Worm (Caenorhabditis elegans) whole organism, young adult: Measurements from ENCODE around the gene K09C6.7.

Experiments used
- F55B11.4 ChIP-seq: sonication (generic microtip); optimal IDR thresholded peaks from 2 replicates; lab custom pipeline; 2016; ENCODE audit warnings: missing compliant biosample characterization, missing genetic modification characterization, borderline replicate concordance; ENCODE audit not compliant: insufficient read depth
- K11D2.4 ChIP-seq: fragments of 200-800 bp; sonication (Bioruptor generic); IDR thresholded peaks from 2 replicates; pipeline ENCODE4 v1.3.6; 2022; ENCODE audit warnings: missing genetic modification reagents, missing genetic modification characterization, missing compliant biosample characterization
- K12H6.12 ChIP-seq: fragments of 200-800 bp; sonication (Bioruptor generic); optimal IDR thresholded peaks from 2 replicates; lab custom pipeline; 2018; ENCODE audit warnings: mild to moderate bottlenecking, missing genetic modification characterization, missing compliant biosample characterization
- ZK185.1 ChIP-seq: sonication (generic microtip); optimal IDR thresholded peaks from 2 replicates; lab custom pipeline; 2016; ENCODE audit warnings: mild to moderate bottlenecking, missing genetic modification characterization, missing compliant biosample characterization; ENCODE audit not compliant: poor library complexity, severe bottlenecking
- dox-1 ChIP-seq: fragments of 200-800 bp; sonication (Bioruptor generic); IDR thresholded peaks from 2 replicates; pipeline ENCODE4 v1.3.6; 2022; ENCODE audit warnings: missing genetic modification reagents, missing genetic modification characterization, missing compliant biosample characterization
- dpff-1 ChIP-seq: sonication (generic microtip); optimal IDR thresholded peaks from 2 replicates; lab custom pipeline; 2017; ENCODE audit warnings: mild to moderate bottlenecking, missing genetic modification characterization, missing compliant biosample characterization
- hlh-12 ChIP-seq: sonication (generic microtip); optimal IDR thresholded peaks from 2 replicates; lab custom pipeline; 2016; ENCODE audit warnings: missing genetic modification characterization, missing compliant biosample characterization
- hlh-26 ChIP-seq: fragments of 200-800 bp; sonication (Bioruptor generic); conservative IDR thresholded peaks from 2 replicates; pipeline ENCODE4 v1.3.6; 2022; ENCODE audit warnings: missing genetic modification reagents, missing genetic modification characterization, missing compliant biosample characterization
- hmg-1.2 ChIP-seq: fragments of 200-800 bp; sonication (Bioruptor generic); IDR thresholded peaks from 2 replicates; pipeline ENCODE4 v1.3.6; 2022; ENCODE audit warnings: missing genetic modification reagents, missing genetic modification characterization, missing compliant biosample characterization
- hmg-20 ChIP-seq: fragments of 200-800 bp; sonication (Bioruptor generic); IDR thresholded peaks from 2 replicates; pipeline ENCODE4 v1.3.6; 2022; ENCODE audit warnings: missing genetic modification reagents, missing genetic modification characterization, missing compliant biosample characterization
- pha-4 ChIP-seq: fragments of 150-350 bp; sonication (generic microtip); optimal IDR thresholded peaks from 2 replicates; lab custom pipeline; 2014; ENCODE audit warnings: missing biosample characterization, missing genetic modification reagents, missing genetic modification characterization
- sdz-38 ChIP-seq: sonication (generic microtip); optimal IDR thresholded peaks from 2 replicates; lab custom pipeline; 2016; ENCODE audit warnings: missing genotype, missing genetic modification characterization, missing compliant biosample characterization
- sptf-2 ChIP-seq: fragments of 200-800 bp; sonication (Bioruptor generic); optimal IDR thresholded peaks from 2 replicates; lab custom pipeline; 2018; ENCODE audit warnings: mild to moderate bottlenecking, missing genetic modification characterization, missing compliant biosample characterization
- xnd-1 ChIP-seq: sonication (generic microtip); optimal IDR thresholded peaks from 2 replicates; lab custom pipeline; 2016; ENCODE audit warnings: missing genotype, missing genetic modification reagents, missing genetic modification characterization, missing compliant biosample characterization

ce11 chrV:878567-878966 lies 39.7 kb upstream of the K09C6.7 start, which contains the start of gene T02B11.8:
- TF ChIP-seq hmg-20 (GFP tag; lab: Robert Waterston, UW) (no peak), xnd-1 (tag; lab: Kevin White, UChicago) (no peak), K12H6.12 (no peak), dpff-1 (tag; lab: Kevin White, UChicago) (no peak), hlh-12 (tag; lab: Kevin White, UChicago) (no peak), K11D2.4 (GFP tag; lab: Robert Waterston, UW) (no peak), hlh-26 (no peak), ZK185.1 (no peak), dox-1 (no peak), F55B11.4 (tag; lab: Kevin White, UChicago) (no peak), sptf-2 (no peak), hmg-1.2 (no peak), sdz-38 (tag; lab: Kevin White, UChicago) (no peak), pha-4 (tag; lab: Kevin White, UChicago) (no peak)
